Worm (Caenorhabditis elegans) whole organism, L3 larva: ENCODE results near the gene B0035.15.

ENCODE experiments used
- R02D3.7 ChIP-seq: fragments of 150-350 bp; optimal IDR thresholded peaks from 2 replicates; lab custom pipeline; 2014; ENCODE audit warnings: missing biosample characterization, missing genetic modification characterization
- aly-2 ChIP-seq: fragments of 150-350 bp; optimal IDR thresholded peaks from 2 replicates; lab custom pipeline; 2014; ENCODE audit warnings: missing biosample characterization, missing genetic modification characterization
- ama-1 ChIP-seq: fragments of 150-350 bp; optimal IDR thresholded peaks from 2 replicates; lab custom pipeline; 2018
- ceh-16 ChIP-seq: sonication (generic microtip); optimal IDR thresholded peaks from 2 replicates; lab custom pipeline; 2017; ENCODE audit warnings: missing biosample characterization, missing genetic modification characterization
- ceh-28 ChIP-seq: fragments of 150-350 bp; optimal IDR thresholded peaks from 2 replicates; lab custom pipeline; 2014; ENCODE audit warnings: missing biosample characterization, missing genetic modification reagents, missing genetic modification characterization
- ceh-82 ChIP-seq: fragments of 150-350 bp; optimal IDR thresholded peaks from 2 replicates; lab custom pipeline; 2014; ENCODE audit warnings: missing biosample characterization, missing genetic modification characterization
- egl-27 ChIP-seq: sonication (generic microtip); optimal IDR thresholded peaks from 4 replicates; lab custom pipeline; 2017; ENCODE audit warnings: missing biosample characterization, missing genetic modification reagents, missing genetic modification characterization
- egl-5 ChIP-seq: fragments of 150-350 bp; optimal IDR thresholded peaks from 2 replicates; lab custom pipeline; 2017; ENCODE audit warnings: missing biosample characterization, missing genetic modification reagents, missing genetic modification characterization, inconsistent platforms
- elt-2 ChIP-seq: sonication (generic microtip); optimal IDR thresholded peaks from 2 replicates; lab custom pipeline; 2016; ENCODE audit warnings: missing genetic modification reagents, mild to moderate bottlenecking, missing genetic modification characterization, missing compliant biosample characterization
- fkh-10 ChIP-seq: sonication (generic microtip); optimal IDR thresholded peaks from 2 replicates; lab custom pipeline; 2017; ENCODE audit warnings: missing biosample characterization, missing genetic modification reagents, missing genetic modification characterization
- fos-1 ChIP-seq: fragments of 150-350 bp; optimal IDR thresholded peaks from 2 replicates; lab custom pipeline; 2014; ENCODE audit warnings: missing biosample characterization, missing genetic modification characterization
- hmg-11 ChIP-seq: sonication (generic microtip); optimal IDR thresholded peaks from 2 replicates; lab custom pipeline; 2016; ENCODE audit warnings: missing genetic modification characterization, missing compliant biosample characterization
- jun-1 ChIP-seq: fragments of 150-350 bp; optimal IDR thresholded peaks from 2 replicates; lab custom pipeline; 2014; ENCODE audit warnings: missing biosample characterization, missing genetic modification reagents, missing genetic modification characterization
- lin-39 ChIP-seq: fragments of 150-350 bp; optimal IDR thresholded peaks from 2 replicates; lab custom pipeline; 2018; ENCODE audit warnings: missing biosample characterization, missing genetic modification reagents, missing genetic modification characterization
- lsy-12 ChIP-seq: sonication (generic microtip); optimal IDR thresholded peaks from 2 replicates; lab custom pipeline; 2016; ENCODE audit warnings: mild to moderate bottlenecking, missing genetic modification characterization, missing compliant biosample characterization
- mdl-1 ChIP-seq: fragments of 150-350 bp; optimal IDR thresholded peaks from 2 replicates; lab custom pipeline; 2014; ENCODE audit warnings: missing biosample characterization, missing genetic modification characterization
- mml-1 ChIP-seq: fragments of 150-350 bp; sonication (generic microtip); optimal IDR thresholded peaks from 3 replicates; lab custom pipeline; 2014; ENCODE audit warnings: missing biosample characterization, missing genetic modification characterization
- nfya-1 ChIP-seq: sonication (generic microtip); optimal IDR thresholded peaks from 2 replicates; lab custom pipeline; 2017; ENCODE audit warnings: missing genetic modification characterization, mild to moderate bottlenecking, missing compliant biosample characterization, antibody characterized with exemption, moderate library complexity; ENCODE audit not compliant: insufficient read depth
- nhr-11 ChIP-seq: fragments of 150-350 bp; optimal IDR thresholded peaks from 2 replicates; lab custom pipeline; 2014; ENCODE audit warnings: missing biosample characterization, missing genetic modification characterization
- nhr-12 ChIP-seq: fragments of 150-350 bp; optimal IDR thresholded peaks from 2 replicates; lab custom pipeline; 2014; ENCODE audit warnings: missing biosample characterization, missing genetic modification characterization
- nhr-23 ChIP-seq: fragments of 150-350 bp; optimal IDR thresholded peaks from 2 replicates; lab custom pipeline; 2014; ENCODE audit warnings: missing biosample characterization, missing genetic modification reagents, missing genetic modification characterization
- nhr-237 ChIP-seq: fragments of 150-350 bp; optimal IDR thresholded peaks from 2 replicates; lab custom pipeline; 2014; ENCODE audit warnings: missing biosample characterization, missing genetic modification characterization
- nhr-25 ChIP-seq: sonication (generic microtip); optimal IDR thresholded peaks from 2 replicates; lab custom pipeline; 2017; ENCODE audit warnings: missing biosample characterization, missing genetic modification characterization
- nhr-28 ChIP-seq: fragments of 150-350 bp; optimal IDR thresholded peaks from 2 replicates; lab custom pipeline; 2014; ENCODE audit warnings: missing biosample characterization, missing genetic modification characterization
- nhr-43 ChIP-seq: sonication (generic microtip); optimal IDR thresholded peaks from 2 replicates; lab custom pipeline; 2016; ENCODE audit warnings: mild to moderate bottlenecking, missing genetic modification characterization, missing compliant biosample characterization; ENCODE audit not compliant: poor library complexity, severe bottlenecking
- nhr-67 ChIP-seq: fragments of 150-350 bp; optimal IDR thresholded peaks from 2 replicates; lab custom pipeline; 2014; ENCODE audit warnings: missing biosample characterization, missing genetic modification characterization
- nhr-76 ChIP-seq: fragments of 150-350 bp; sonication (generic microtip); optimal IDR thresholded peaks from 5 replicates; lab custom pipeline; 2014; ENCODE audit warnings: missing biosample characterization, missing genetic modification characterization
- nhr-77 ChIP-seq: fragments of 150-350 bp; optimal IDR thresholded peaks from 2 replicates; lab custom pipeline; 2014; ENCODE audit warnings: missing biosample characterization, missing genetic modification characterization
- pha-4 ChIP-seq: fragments of 150-350 bp; optimal IDR thresholded peaks from 2 replicates; lab custom pipeline; 2014; ENCODE audit warnings: missing biosample characterization, missing genetic modification reagents, missing genetic modification characterization
- pqm-1 ChIP-seq: fragments of 150-350 bp; optimal IDR thresholded peaks from 2 replicates; lab custom pipeline; 2017; ENCODE audit warnings: missing biosample characterization, missing genetic modification characterization, inconsistent platforms
- sea-2 ChIP-seq: fragments of 150-350 bp; sonication (generic microtip); optimal IDR thresholded peaks from 4 replicates; lab custom pipeline; 2014; ENCODE audit warnings: missing biosample characterization, missing genetic modification reagents, missing genetic modification characterization
- skn-1 ChIP-seq: fragments of 150-350 bp; optimal IDR thresholded peaks from 2 replicates; lab custom pipeline; 2014; ENCODE audit warnings: missing biosample characterization, missing genetic modification characterization
- snpc-4 ChIP-seq: fragments of 150-350 bp; optimal IDR thresholded peaks from 2 replicates; lab custom pipeline; 2014; ENCODE audit warnings: missing biosample characterization, missing genetic modification characterization
- tbx-2 ChIP-seq: sonication (generic microtip); optimal IDR thresholded peaks from 2 replicates; lab custom pipeline; 2016; ENCODE audit warnings: mild to moderate bottlenecking, missing genetic modification characterization, missing compliant biosample characterization
- unc-62 ChIP-seq: fragments of 150-350 bp; sonication (generic microtip); optimal IDR thresholded peaks from 4 replicates; lab custom pipeline; 2014; ENCODE audit warnings: missing biosample characterization, missing genetic modification reagents, missing genetic modification characterization
- zag-1 ChIP-seq: fragments of 150-350 bp; optimal IDR thresholded peaks from 2 replicates; lab custom pipeline; 2014; ENCODE audit warnings: missing biosample characterization, missing genetic modification characterization
- ztf-11 ChIP-seq: fragments of 150-350 bp; optimal IDR thresholded peaks from 2 replicates; lab custom pipeline; 2014; ENCODE audit warnings: missing biosample characterization, missing genetic modification characterization
- ztf-4 ChIP-seq: fragments of 150-350 bp; optimal IDR thresholded peaks from 2 replicates; lab custom pipeline; 2014; ENCODE audit warnings: missing biosample characterization, missing genetic modification characterization

Gene B0035.15

DNA sequence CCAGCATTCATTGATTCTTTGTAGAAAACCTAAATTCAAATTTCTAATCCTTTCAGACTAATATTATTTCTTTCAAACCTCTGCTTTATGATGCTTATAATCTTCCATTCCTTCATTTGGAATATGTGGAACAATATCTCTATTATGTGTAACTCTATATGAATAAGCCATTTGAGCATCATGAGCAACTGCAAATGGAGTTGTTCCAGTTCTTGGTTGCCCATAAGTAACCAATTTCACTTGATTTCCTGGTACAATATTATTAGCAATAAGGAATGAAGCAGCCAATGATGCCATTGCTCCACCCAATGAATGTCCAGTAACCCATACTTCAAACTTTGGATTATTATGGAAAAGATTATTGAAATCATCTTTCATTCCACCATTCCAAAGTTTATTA is 6.9 kb upstream of the B0035.15 start:
- TF ChIP-seq nhr-76 (no peak), nhr-11 (tag; lab: Kevin White, UChicago) (no peak), nhr-12 (no peak), nhr-77 (tag; lab: Kevin White, UChicago) (no peak), ceh-16 (tag; lab: Kevin White, UChicago) (no peak), elt-2 (tag; lab: Kevin White, UChicago) (no peak), zag-1 (no peak), nhr-28 (tag; lab: Kevin White, UChicago) (no peak), ztf-4 (no peak), R02D3.7 (tag; lab: Kevin White, UChicago) (no peak), nhr-43 (tag; lab: Kevin White, UChicago) (no peak), pqm-1 (tag; lab: Kevin White, UChicago) (no peak)

DNA sequence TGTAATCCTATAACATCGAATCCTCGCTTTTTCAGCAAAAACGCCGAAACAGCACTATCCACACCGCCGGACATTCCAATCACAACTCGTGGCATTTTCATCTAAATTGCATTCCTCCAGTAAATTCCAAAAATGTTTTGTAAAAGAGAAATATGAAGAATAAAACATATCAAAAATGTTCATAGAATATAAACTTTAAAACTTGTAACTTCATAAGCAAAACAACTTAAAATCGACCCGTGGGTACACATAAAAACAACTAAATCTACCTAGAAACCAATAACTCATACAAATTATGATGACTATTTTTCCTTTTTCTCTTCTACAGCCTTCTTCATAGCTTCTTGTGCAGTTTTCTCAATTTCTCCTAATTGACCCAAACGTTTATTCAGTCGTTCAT is 1.3 kb downstream of the B0035.15 start, which contains the start of gene mttu-1:
Gene mttu-1, minus strand, starts transcription at position 101 of the 400 bp plus-strand sequence.
- TF ChIP-seq hmg-11 (tag; lab: Kevin White, UChicago): no peak
- no peak for TF ChIP-seq nhr-12
- TF ChIP-seq nhr-43 (tag; lab: Kevin White, UChicago): no peak
- no peak for TF ChIP-seq ceh-16 (tag; lab: Kevin White, UChicago)
- TF ChIP-seq mdl-1 (tag; lab: Kevin White, UChicago): no peak
- TF ChIP-seq ama-1 (lab: Kevin White, UChicago): no peak
- no peak for TF ChIP-seq ceh-28 (tag; lab: Kevin White, UChicago)
- TF ChIP-seq nhr-67 (tag; lab: Kevin White, UChicago): no peak

DNA sequence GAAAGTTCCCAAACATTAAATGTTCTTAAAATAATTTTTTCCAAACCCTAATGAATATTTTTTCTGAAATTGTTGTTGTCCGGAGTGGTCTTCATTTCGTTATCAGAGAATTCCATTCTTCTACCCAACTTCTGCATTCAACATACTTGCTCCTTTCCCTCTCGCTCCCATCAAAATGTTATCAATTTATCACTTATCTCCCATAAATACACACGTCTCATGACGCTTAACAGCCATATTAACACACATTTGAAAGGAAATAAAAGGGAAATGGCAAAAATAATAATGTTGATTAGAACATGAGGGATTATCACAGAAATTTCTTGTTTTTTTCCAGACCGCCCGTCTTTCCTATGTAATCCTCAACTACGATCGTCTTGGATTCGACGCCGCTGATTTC is 9.1 kb downstream of the B0035.15 start:
- TF ChIP-seq skn-1 (tag; lab: Kevin White, UChicago) (no peak), pha-4 (tag; lab: Kevin White, UChicago) (peak; percentile 53), mml-1 (no peak), tbx-2 (tag; lab: Kevin White, UChicago) (no peak), lsy-12 (tag; lab: Kevin White, UChicago) (no peak), nhr-12 (no peak), egl-5 (tag; lab: Kevin White, UChicago) (no peak), egl-27 (tag; lab: Kevin White, UChicago) (no peak), nhr-28 (tag; lab: Kevin White, UChicago) (no peak), nhr-25 (tag; lab: Kevin White, UChicago) (no peak), nhr-237 (tag; lab: Kevin White, UChicago) (no peak), ztf-4 (no peak), nhr-43 (tag; lab: Kevin White, UChicago) (no peak), nhr-23 (tag; lab: Kevin White, UChicago) (no peak), snpc-4 (tag; lab: Kevin White, UChicago) (no peak), ceh-16 (tag; lab: Kevin White, UChicago) (no peak), ceh-82 (tag; lab: Kevin White, UChicago) (no peak), ztf-11 (tag; lab: Kevin White, UChicago) (no peak), elt-2 (tag; lab: Kevin White, UChicago) (peak; percentile 97), unc-62 (GFP tag; lab: Kevin White, UChicago) (no peak), fkh-10 (GFP tag; lab: Kevin White, UChicago) (no peak), pqm-1 (tag; lab: Kevin White, UChicago) (peak; percentile 90), hmg-11 (tag; lab: Kevin White, UChicago) (no peak)

- no peak for TF ChIP-seq nhr-28 (tag; lab: Kevin White, UChicago)
- TF ChIP-seq aly-2: no peak
- peak; percentile 44 for TF ChIP-seq pha-4 (tag; lab: Kevin White, UChicago)
- no peak for TF ChIP-seq sea-2
- no peak for TF ChIP-seq nhr-76
- TF ChIP-seq zag-1: no peak
Measured at ce11 chrIV:11287511-11287910, 10.5 kb downstream of the B0035.15 start, which contains the start of gene F54D1.6. F54D1.6 (plus strand) TSS chrIV:11287811.

DNA sequence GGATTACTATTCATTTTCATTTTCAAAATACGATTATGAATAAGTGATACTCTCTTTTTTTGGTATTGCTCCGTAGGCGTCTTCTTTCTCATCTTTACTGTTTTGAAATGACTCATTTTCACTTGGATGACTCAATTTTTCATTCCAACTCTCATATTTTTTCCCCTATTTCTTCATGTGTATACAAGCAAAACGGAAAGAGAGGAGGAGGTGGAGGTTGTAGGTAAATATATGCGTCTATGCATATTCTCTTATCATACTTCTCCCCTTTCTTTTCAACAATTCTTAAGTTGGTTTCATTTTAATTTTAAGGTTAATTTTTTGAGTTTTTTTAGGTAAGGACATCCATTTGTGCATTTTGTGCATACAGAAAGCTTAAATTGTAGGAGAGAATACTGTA is 11.9 kb downstream of the B0035.15 start:
- TF ChIP-seq fos-1 (no peak), nhr-67 (tag; lab: Kevin White, UChicago) (no peak), jun-1 (tag; lab: Kevin White, UChicago) (no peak), pha-4 (tag; lab: Kevin White, UChicago) (peak; percentile 46), lin-39 (tag; lab: Kevin White, UChicago) (no peak), ztf-11 (tag; lab: Kevin White, UChicago) (no peak), nfya-1 (tag; lab: Kevin White, UChicago) (no peak), elt-2 (tag; lab: Kevin White, UChicago) (peak; percentile 31), nhr-23 (tag; lab: Kevin White, UChicago) (no peak), nhr-11 (tag; lab: Kevin White, UChicago) (no peak), pqm-1 (tag; lab: Kevin White, UChicago) (peak; percentile 71)
